Fruit fly (Drosophila melanogaster): ENCODE data around the gene Sfp24C1.
A peak's percentile ranks its signal among the peaks of the same experiment; 100 is the strongest.

The Sfp24C1 gene

dm6 chr2L:3675770-3676169 lies 24.7 kb upstream of the Sfp24C1 start (continued):
- TF ChIP-seq Hr78 (GFP tag; optimal IDR thresholded peaks at IDR 0.05) (no peak), CG13123 (GFP tag; optimal IDR thresholded peaks at IDR 0.05) (no peak), Ets97D (GFP tag; optimal IDR thresholded peaks at IDR 0.05) (no peak), lilli (GFP tag; optimal IDR thresholded peaks at IDR 0.05) (peak; percentile 9), CG14667 (GFP tag; IDR thresholded peaks at IDR 0.05) (peak; percentile 21; the same call in 1 of the 2 replicates), br (optimal IDR thresholded peaks at IDR 0.05) (no peak), Nf-YA (GFP tag; IDR thresholded peaks at IDR 0.05) (no peak), Sry-β (GFP tag; optimal IDR thresholded peaks at IDR 0.05) (no peak), lola (GFP tag; optimal IDR thresholded peaks at IDR 0.05) (peak in 1 of 3 experiments; percentile 72), CG10147 (GFP tag; optimal IDR thresholded peaks at IDR 0.05) (no peak), otp (GFP tag; IDR thresholded peaks at IDR 0.05) (0 out of 3 replicates have a peak, but pooled peaks have one; percentile 9), luna (GFP tag; optimal IDR thresholded peaks at IDR 0.05) (no peak), Rfx (GFP tag; IDR thresholded peaks at IDR 0.05) (no peak)

DNA sequence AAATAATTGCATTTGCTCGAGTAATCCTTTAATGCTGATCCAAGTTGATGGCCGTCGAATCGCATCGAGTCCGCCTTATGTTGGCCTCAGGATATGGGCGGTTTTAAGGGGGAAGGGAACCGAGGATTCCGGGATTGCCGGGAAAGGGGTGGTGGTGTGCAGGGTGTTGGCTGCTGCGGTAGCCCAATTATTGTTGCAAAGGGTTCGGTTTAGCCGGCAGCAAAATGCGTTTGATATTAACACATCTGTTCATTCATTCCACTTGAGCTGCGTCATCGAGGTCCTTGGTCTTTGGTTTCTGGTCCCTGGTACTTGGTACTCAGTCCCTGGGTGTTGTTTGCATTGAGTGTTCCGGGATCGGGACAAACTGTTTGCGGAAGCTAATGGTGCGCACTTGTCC lies 19.1 kb upstream of the Sfp24C1 start:
- no peak for TF ChIP-seq slbo (GFP tag; IDR thresholded peaks at IDR 0.05)
- no peak for TF ChIP-seq her (GFP tag; optimal IDR thresholded peaks at IDR 0.05)
- TF ChIP-seq pros (GFP tag; optimal IDR thresholded peaks at IDR 0.05) = peak; percentile 57
- no peak for TF ChIP-seq YL-1 (GFP tag; optimal IDR thresholded peaks at IDR 0.05)
- peak; percentile 50 for TF ChIP-seq tap (tag; optimal IDR thresholded peaks at IDR 0.05)
- 0 out of 3 replicates have a peak, but pooled peaks have one; percentile 11 for TF ChIP-seq Mrtf (GFP tag; IDR thresholded peaks at IDR 0.05)
- no peak for TF ChIP-seq CG12219 (GFP tag; optimal IDR thresholded peaks at IDR 0.05)
- TF ChIP-seq crol (GFP tag; IDR thresholded peaks at IDR 0.05) = peak; percentile 31; the same call in 1 of the 2 replicates
- TF ChIP-seq CG11456 (GFP tag; IDR thresholded peaks at IDR 0.05) = no peak
- TF ChIP-seq trem (tag; optimal IDR thresholded peaks at IDR 0.05) = no peak
- TF ChIP-seq dan (GFP tag; IDR thresholded peaks at IDR 0.05) = no peak
- TF ChIP-seq CG9932 (GFP tag; IDR thresholded peaks at IDR 0.05) = no peak
- no peak for TF ChIP-seq Lhr (GFP tag; optimal IDR thresholded peaks at IDR 0.05)
- no peak for TF ChIP-seq CG8478 (optimal IDR thresholded peaks at IDR 0.05)
- no peak for TF ChIP-seq CG1792 (GFP tag; optimal IDR thresholded peaks at IDR 0.05)
- TF ChIP-seq ftz-f1 (GFP tag; optimal IDR thresholded peaks at IDR 0.05) = no peak

dm6 chr2L:3682489-3682888 lies 18.0 kb upstream of the Sfp24C1 start:
- peak; percentile 74; the same call in 1 of the 2 replicates for TF ChIP-seq seq (GFP tag; IDR thresholded peaks at IDR 0.05)
- TF ChIP-seq CG10321 (GFP tag; IDR thresholded peaks at IDR 0.05) = peak; percentile 81
- TF ChIP-seq ewg (GFP tag; optimal IDR thresholded peaks at IDR 0.05) = peak; percentile 31
- peak; percentile 45 for TF ChIP-seq CG1832 (GFP tag; optimal IDR thresholded peaks at IDR 0.05)
- TF ChIP-seq CHES-1-like (GFP tag; optimal IDR thresholded peaks at IDR 0.05) = no peak
- TF ChIP-seq vvl (GFP tag; IDR thresholded peaks at IDR 0.05) = peak; percentile 29; the same call in 1 of the 2 replicates
- peak; percentile 34 for TF ChIP-seq Deaf1 (tag; optimal IDR thresholded peaks at IDR 0.05)
- peak in 1 of 2 experiments; percentile 5 for TF ChIP-seq Trl (optimal IDR thresholded peaks at IDR 0.05)
- TF ChIP-seq Trl (GFP tag; optimal IDR thresholded peaks at IDR 0.05) = no peak
- TF ChIP-seq Nf-YC (tag; optimal IDR thresholded peaks at IDR 0.05) = peak; percentile 93
- peak; percentile 87 for TF ChIP-seq Nf-YB (GFP tag; optimal IDR thresholded peaks at IDR 0.05)
- TF ChIP-seq CG2889 (GFP tag; IDR thresholded peaks at IDR 0.05) = no peak
